Worm (Caenorhabditis elegans): ENCODE data around the gene enu-3.1.
"Not testable (repeated sequence)": the region's sequence is repeated elsewhere in the genome, so short reads cannot be mapped to it uniquely, and the experiment has no call there.

- not testable (repeated sequence) for TF ChIP-seq skn-1 (tag; optimal IDR thresholded peaks at IDR 0.05); mdl-1 (tag; optimal IDR thresholded peaks at IDR 0.05); F10B5.3 (tag; optimal IDR thresholded peaks at IDR 0.05); hlh-11 (tag; optimal IDR thresholded peaks at IDR 0.05); snpc-4 (tag; optimal IDR thresholded peaks at IDR 0.05); Y105C5A.15 (GFP tag; IDR thresholded peaks at IDR 0.05); mxl-3 (GFP tag; optimal IDR thresholded peaks at IDR 0.05); nhr-28 (tag; optimal IDR thresholded peaks at IDR 0.05)
- TF ChIP-seq mep-1 (tag; optimal IDR thresholded peaks at IDR 0.05) (peak; percentile 65), rbr-2 (tag; optimal IDR thresholded peaks at IDR 0.05) (peak; percentile 72), egl-43 (GFP tag; IDR thresholded peaks at IDR 0.05) (peak; percentile 20; the same call in 1 of the 2 replicates)
These were observed at the start of gene enu-3.1, which contains the start of gene smrd-1 for ce11 chrIII:10435938-10436842.

Measured in whole organism, L4 larva.